Worm (Caenorhabditis elegans) whole organism, young adult: Measurements from ENCODE around the gene srh-69.

Source experiments
- B0336.3 ChIP-seq: fragments of 200-800 bp; sonication (Bioruptor generic); IDR thresholded peaks from 2 replicates; pipeline ENCODE4 v1.3.6; 2022; ENCODE audit warnings: missing genetic modification characterization, missing compliant biosample characterization
- C06A6.2 ChIP-seq: fragments of 200-800 bp; sonication (Bioruptor generic); conservative IDR thresholded peaks from 2 replicates; pipeline ENCODE4 v1.3.6; 2022; ENCODE audit warnings: missing genetic modification characterization, missing compliant biosample characterization
- F22D6.2 ChIP-seq: sonication (generic microtip); optimal IDR thresholded peaks from 2 replicates; lab custom pipeline; 2016; ENCODE audit warnings: mild to moderate bottlenecking, missing genetic modification characterization, missing compliant biosample characterization
- F23B12.7 ChIP-seq: sonication (generic microtip); optimal IDR thresholded peaks from 2 replicates; lab custom pipeline; 2017; ENCODE audit warnings: missing genetic modification characterization, mild to moderate bottlenecking, missing compliant biosample characterization, antibody characterized with exemption, moderate library complexity; ENCODE audit not compliant: insufficient read depth
- F37B4.10 ChIP-seq: fragments of 200-800 bp; sonication (Bioruptor generic); IDR thresholded peaks from 2 replicates; pipeline ENCODE4 v1.3.6; 2022; ENCODE audit warnings: missing genetic modification characterization, missing compliant biosample characterization
- F57C9.4 ChIP-seq: sonication (generic microtip); optimal IDR thresholded peaks from 2 replicates; lab custom pipeline; 2017; ENCODE audit warnings: mild to moderate bottlenecking, missing genetic modification characterization, missing compliant biosample characterization
- K12H6.12 ChIP-seq: fragments of 200-800 bp; sonication (Bioruptor generic); optimal IDR thresholded peaks from 2 replicates; lab custom pipeline; 2018; ENCODE audit warnings: mild to moderate bottlenecking, missing genetic modification characterization, missing compliant biosample characterization
- T26A5.8 ChIP-seq: sonication (generic microtip); optimal IDR thresholded peaks from 2 replicates; lab custom pipeline; 2016; ENCODE audit warnings: missing genetic modification characterization, missing compliant biosample characterization
- Y79H2A.3 ChIP-seq: fragments of 200-800 bp; sonication (Bioruptor generic); conservative IDR thresholded peaks from 2 replicates; pipeline ENCODE4 v1.3.6; 2022; ENCODE audit warnings: missing genetic modification reagents, missing genetic modification characterization, missing compliant biosample characterization
- atf-7 ChIP-seq: sonication (generic microtip); optimal IDR thresholded peaks from 2 replicates; lab custom pipeline; 2017; ENCODE audit warnings: mild to moderate bottlenecking, missing genetic modification characterization, missing compliant biosample characterization
- bed-1 ChIP-seq: fragments of 200-800 bp; sonication (Bioruptor generic); IDR thresholded peaks from 2 replicates; pipeline ENCODE4 v1.3.6; 2022; ENCODE audit warnings: missing genetic modification reagents, missing genetic modification characterization, missing compliant biosample characterization
- ccch-3 ChIP-seq: fragments of 200-800 bp; sonication (Bioruptor generic); optimal IDR thresholded peaks from 2 replicates; lab custom pipeline; 2018; ENCODE audit warnings: mild to moderate bottlenecking, missing genetic modification characterization, missing compliant biosample characterization
- cebp-1 ChIP-seq, 2 experiments: fragments of 200-800 bp in 1 of 2; sonication (Bioruptor generic) in 1 of 2; sonication (generic microtip) in 1 of 2; IDR thresholded peaks in 1 of 2; optimal IDR thresholded peaks in 1 of 2; 2 replicates each; pipeline versions ENCODE4 v1.3.6 to Lab custom; 2017 to 2022; ENCODE audit warnings: missing compliant biosample characterization in 2 of 2, missing genetic modification characterization in 2 of 2, mild to moderate bottlenecking in 1 of 2, missing genetic modification reagents in 1 of 2, moderate library complexity in 1 of 2
- chd-7 ChIP-seq: sonication (generic microtip); optimal IDR thresholded peaks from 2 replicates; lab custom pipeline; 2016; ENCODE audit warnings: mild to moderate bottlenecking, missing genetic modification characterization, moderate library complexity, missing compliant biosample characterization
- dpff-1 ChIP-seq: sonication (generic microtip); optimal IDR thresholded peaks from 2 replicates; lab custom pipeline; 2017; ENCODE audit warnings: mild to moderate bottlenecking, missing genetic modification characterization, missing compliant biosample characterization
- fkh-3 ChIP-seq: sonication (generic microtip); optimal IDR thresholded peaks from 2 replicates; lab custom pipeline; 2016; ENCODE audit warnings: mild to moderate bottlenecking, missing genetic modification characterization, missing compliant biosample characterization
- gei-17 ChIP-seq: fragments of 200-800 bp; sonication (Bioruptor generic); optimal IDR thresholded peaks from 2 replicates; lab custom pipeline; 2018; ENCODE audit warnings: mild to moderate bottlenecking, missing genetic modification characterization, missing compliant biosample characterization
- hrde-1 ChIP-seq: sonication (generic microtip); optimal IDR thresholded peaks from 2 replicates; lab custom pipeline; 2016; ENCODE audit warnings: missing genetic modification characterization, mild to moderate bottlenecking, missing compliant biosample characterization, moderate library complexity, missing genotype, missing genetic modification reagents, borderline replicate concordance
- hsf-1 ChIP-seq: fragments of 200-800 bp; sonication (Bioruptor generic); IDR thresholded peaks from 2 replicates; pipeline ENCODE4 v1.3.6; 2022; ENCODE audit warnings: missing genetic modification reagents, missing genetic modification characterization, missing compliant biosample characterization
- let-526 ChIP-seq: fragments of 200-800 bp; sonication (Bioruptor generic); IDR thresholded peaks from 2 replicates; pipeline ENCODE4 v1.3.6; 2022; ENCODE audit warnings: missing genetic modification reagents, missing genetic modification characterization, missing compliant biosample characterization
- let-607 ChIP-seq, 2 experiments: fragments of 200-800 bp in 1 of 2; sonication (Bioruptor generic) in 1 of 2; sonication (generic microtip) in 1 of 2; optimal IDR thresholded peaks; 2 replicates each; lab custom pipeline; 2016 to 2018; ENCODE audit warnings: mild to moderate bottlenecking in 2 of 2, missing compliant biosample characterization in 2 of 2, missing genetic modification characterization in 2 of 2, moderate library complexity in 2 of 2, missing genotype in 1 of 2
- lin-40 ChIP-seq: sonication (generic microtip); optimal IDR thresholded peaks from 2 replicates; lab custom pipeline; 2016; ENCODE audit warnings: missing genetic modification characterization, mild to moderate bottlenecking, missing compliant biosample characterization, missing genotype, missing genetic modification reagents
- lin-54 ChIP-seq: fragments of 200-800 bp; sonication (Bioruptor generic); optimal IDR thresholded peaks from 2 replicates; lab custom pipeline; 2018; ENCODE audit warnings: mild to moderate bottlenecking, missing genetic modification characterization, missing compliant biosample characterization
- madf-3 ChIP-seq: fragments of 200-800 bp; sonication (Bioruptor generic); IDR thresholded peaks from 2 replicates; pipeline ENCODE4 v1.3.6; 2022; ENCODE audit warnings: missing genetic modification reagents, missing genetic modification characterization, missing compliant biosample characterization
- mcd-1 ChIP-seq: fragments of 200-800 bp; sonication (Bioruptor generic); IDR thresholded peaks from 2 replicates; pipeline ENCODE4 v1.3.6; 2022; ENCODE audit warnings: missing genetic modification reagents, missing genetic modification characterization, missing compliant biosample characterization
- mel-28 ChIP-seq: sonication (generic microtip); optimal IDR thresholded peaks from 2 replicates; lab custom pipeline; 2016; ENCODE audit warnings: borderline replicate concordance, mild to moderate bottlenecking, missing genetic modification characterization, missing compliant biosample characterization
- nfyb-1 ChIP-seq: fragments of 200-800 bp; sonication (Bioruptor generic); IDR thresholded peaks from 2 replicates; pipeline ENCODE4 v1.3.6; 2022; ENCODE audit warnings: missing genetic modification reagents, missing genetic modification characterization, missing compliant biosample characterization
- nhr-80 ChIP-seq: sonication (generic microtip); optimal IDR thresholded peaks from 2 replicates; lab custom pipeline; 2016; ENCODE audit warnings: missing genetic modification characterization, missing compliant biosample characterization
- pbrm-1 ChIP-seq: fragments of 200-800 bp; sonication (Bioruptor generic); IDR thresholded peaks from 2 replicates; pipeline ENCODE4 v1.3.6; 2022; ENCODE audit warnings: missing genetic modification reagents, missing genetic modification characterization, missing compliant biosample characterization
- rec-8 ChIP-seq, 2 experiments: sonication (generic microtip); optimal IDR thresholded peaks; 2 replicates each; lab custom pipeline; 2016; ENCODE audit warnings: mild to moderate bottlenecking in 2 of 2, missing genetic modification characterization in 2 of 2, missing genetic modification reagents in 2 of 2, missing genotype in 2 of 2, missing biosample characterization in 1 of 2, missing compliant biosample characterization in 1 of 2, moderate library complexity in 1 of 2
- snpc-3.4 ChIP-seq: sonication (generic microtip); optimal IDR thresholded peaks from 2 replicates; lab custom pipeline; 2017; ENCODE audit warnings: missing genetic modification characterization, mild to moderate bottlenecking, missing compliant biosample characterization, antibody characterized with exemption, moderate library complexity, missing genotype, missing genetic modification reagents
- sptf-2 ChIP-seq: fragments of 200-800 bp; sonication (Bioruptor generic); optimal IDR thresholded peaks from 2 replicates; lab custom pipeline; 2018; ENCODE audit warnings: mild to moderate bottlenecking, missing genetic modification characterization, missing compliant biosample characterization
- tbx-9 ChIP-seq: sonication (generic microtip); optimal IDR thresholded peaks from 2 replicates; lab custom pipeline; 2016; ENCODE audit warnings: borderline replicate concordance, missing genetic modification characterization, inconsistent platforms, missing compliant biosample characterization
- tlf-1 ChIP-seq: fragments of 200-800 bp; sonication (Bioruptor generic); optimal IDR thresholded peaks from 2 replicates; lab custom pipeline; 2018; ENCODE audit warnings: mild to moderate bottlenecking, missing genetic modification characterization, missing compliant biosample characterization
- unc-62 ChIP-seq: fragments of 150-350 bp; optimal IDR thresholded peaks from 2 replicates; lab custom pipeline; 2014; ENCODE audit warnings: missing biosample characterization, missing genetic modification reagents, missing genetic modification characterization
- xnd-1 ChIP-seq: sonication (generic microtip); optimal IDR thresholded peaks from 2 replicates; lab custom pipeline; 2016; ENCODE audit warnings: missing genotype, missing genetic modification reagents, missing genetic modification characterization, missing compliant biosample characterization
- zim-3 ChIP-seq: sonication (generic microtip); optimal IDR thresholded peaks from 2 replicates; lab custom pipeline; 2017; ENCODE audit warnings: mild to moderate bottlenecking, missing genetic modification characterization, moderate library complexity, missing compliant biosample characterization

The srh-69 gene

DNA sequence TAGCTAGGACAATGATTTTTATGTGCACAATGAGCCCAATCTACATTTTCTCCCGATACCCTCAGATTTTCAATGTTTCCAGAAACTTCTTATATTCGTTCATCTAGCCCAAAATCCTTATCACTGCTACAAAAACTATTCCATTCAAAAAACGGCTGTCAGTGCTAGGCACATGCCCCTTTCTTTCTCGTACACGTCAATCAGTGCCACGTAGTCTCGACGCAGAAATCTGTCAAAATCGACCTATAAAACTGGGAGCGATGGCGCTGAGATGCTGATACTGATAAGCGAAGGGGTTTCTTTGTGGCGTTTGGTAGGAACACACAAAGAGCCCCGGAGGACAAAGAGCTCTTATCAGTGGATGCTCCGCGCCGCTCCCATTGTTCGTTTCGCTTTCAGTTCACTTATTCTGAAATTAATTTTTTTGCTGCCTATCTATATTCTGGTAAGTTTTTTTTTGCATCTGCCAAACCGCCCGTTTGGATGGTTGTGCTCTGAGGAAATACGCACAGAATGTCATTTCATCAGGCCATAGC, 4.4 kb upstream of the srh-69 start, which contains the start of gene srh-70 (continued):
- peak; percentile 59; the same call in 1 of the 2 replicates for TF ChIP-seq hsf-1
- peak; percentile 60 for TF ChIP-seq mcd-1 (GFP tag; lab: Robert Waterston, UW)
- TF ChIP-seq B0336.3 (GFP tag; lab: Robert Waterston, UW): peak; percentile 80
- TF ChIP-seq tlf-1: peak; percentile 79
- no peak for TF ChIP-seq cebp-1 (GFP tag; IDR thresholded peaks at IDR 0.05; lab: Robert Waterston, UW)
- TF ChIP-seq cebp-1 (tag; optimal IDR thresholded peaks at IDR 0.05; lab: Kevin White, UChicago): peak; percentile 7
- TF ChIP-seq lin-40 (tag; lab: Kevin White, UChicago): peak; percentile 48
- no peak for TF ChIP-seq sptf-2
- 0 out of 2 replicates have a peak, but pooled peaks have one; percentile 24 for TF ChIP-seq C06A6.2
- TF ChIP-seq gei-17 (GFP tag; lab: Kevin White, UChicago): no peak
- peak; percentile 83 for TF ChIP-seq atf-7
- TF ChIP-seq bed-1 (GFP tag; lab: Robert Waterston, UW): no peak

ce11 chrII:12518008-12518407, 3.5 kb upstream of the srh-69 start:
- TF ChIP-seq nhr-80 (peak; percentile 35), rec-8 (tag; optimal IDR thresholded peaks at IDR 0.05; lab: Kevin White, UChicago) (no peak), let-607 (tag; optimal IDR thresholded peaks at IDR 0.05; lab: Kevin White, UChicago) (peak; percentile 58), unc-62 (GFP tag; lab: Kevin White, UChicago) (peak; percentile 34), tlf-1 (no peak)

- TF ChIP-seq K12H6.12 (no peak), pbrm-1 (GFP tag; lab: Robert Waterston, UW) (no peak), F23B12.7 (tag; lab: Kevin White, UChicago) (no peak), dpff-1 (tag; lab: Kevin White, UChicago) (no peak), F22D6.2 (tag; lab: Kevin White, UChicago) (no peak), chd-7 (tag; lab: Kevin White, UChicago) (no peak), F57C9.4 (tag; lab: Kevin White, UChicago) (no peak), nfyb-1 (no peak), fkh-3 (tag; lab: Kevin White, UChicago) (no peak), madf-3 (GFP tag; lab: Robert Waterston, UW) (no peak), T26A5.8 (tag; lab: Kevin White, UChicago) (no peak), hrde-1 (tag; lab: Kevin White, UChicago) (no peak), Y79H2A.3 (no peak)
Measured at ce11 chrII:12516313-12516712, 1.8 kb upstream of the srh-69 start, which contains the start of gene srh-61. Gene srh-61, minus strand, starts transcription at chrII:12516413.

- TF ChIP-seq zim-3 (tag; lab: Kevin White, UChicago): no peak
- TF ChIP-seq F37B4.10: no peak
- no peak for TF ChIP-seq let-526 (GFP tag; lab: Robert Waterston, UW)
- no peak for TF ChIP-seq xnd-1 (tag; lab: Kevin White, UChicago)
- no peak for TF ChIP-seq lin-54 (GFP tag; lab: Kevin White, UChicago)
- TF ChIP-seq snpc-3.4 (tag; lab: Kevin White, UChicago): no peak
- TF ChIP-seq T26A5.8 (tag; lab: Kevin White, UChicago): no peak
- no peak for TF ChIP-seq tbx-9 (tag; lab: Kevin White, UChicago)
- no peak for TF ChIP-seq ccch-3 (GFP tag; lab: Kevin White, UChicago)
- TF ChIP-seq F22D6.2 (tag; lab: Kevin White, UChicago): no peak
- TF ChIP-seq mel-28 (tag; lab: Kevin White, UChicago): no peak
Measured at ce11 chrII:12511866-12512265, 2.7 kb downstream of the srh-69 start, which contains the start of gene srh-73. Gene srh-73, plus strand, starts transcription at chrII:12512166.
